Worm (Caenorhabditis elegans): Measurements from ENCODE around the gene nhr-52.

Gene nhr-52

DNA sequence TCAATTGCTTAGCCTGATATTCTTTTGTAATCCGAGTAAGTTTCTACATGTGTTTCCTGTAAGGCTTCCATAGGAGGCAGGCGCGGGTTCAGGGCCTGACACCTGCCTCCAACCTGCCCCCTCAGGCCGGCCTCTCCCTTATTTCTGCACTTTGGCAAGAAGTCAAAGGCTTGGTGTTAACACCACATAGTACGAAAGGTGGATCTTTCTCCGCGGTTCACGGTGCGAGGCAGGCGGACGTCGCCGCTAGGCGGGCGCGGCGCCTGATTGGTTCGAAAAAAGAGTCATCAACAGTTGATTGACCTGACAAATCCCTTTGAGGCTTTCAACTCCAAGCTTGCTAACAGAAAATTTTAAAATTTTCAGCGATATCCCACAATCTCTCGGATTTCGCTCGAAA is 2.4 kb upstream of the nhr-52 start:
- TF ChIP-seq sox-2 (GFP tag; IDR thresholded peaks at IDR 0.05) (no peak), ceh-6 (GFP tag; optimal IDR thresholded peaks at IDR 0.05) (no peak), ceh-30 (tag; optimal IDR thresholded peaks at IDR 0.05) (no peak), hlh-6 (tag; optimal IDR thresholded peaks at IDR 0.05) (no peak), odd-2 (tag; optimal IDR thresholded peaks at IDR 0.05) (no peak)

DNA sequence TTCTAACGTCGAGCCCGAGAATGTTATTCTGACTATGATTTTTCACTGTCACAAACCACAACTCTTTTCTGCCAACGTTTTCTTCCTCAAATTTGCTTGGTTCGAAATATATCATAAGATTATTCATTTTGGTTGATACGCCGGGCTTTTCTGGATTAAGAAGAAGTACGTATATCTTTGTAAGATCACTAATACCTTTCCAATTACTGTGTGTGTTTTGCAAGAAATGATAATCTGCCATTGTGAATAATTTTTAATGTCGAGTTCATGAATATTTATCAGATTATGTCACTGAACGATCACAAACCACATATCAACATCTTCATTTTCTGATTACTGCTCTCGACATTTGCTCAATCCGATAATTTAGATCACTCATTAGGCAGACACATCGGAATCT is 8.3 kb downstream of the nhr-52 start, which contains the start of gene nhr-196:
Gene nhr-196 (plus strand): TSS at position 118 of the 400 bp plus-strand sequence.
- TF ChIP-seq mec-3 (tag; optimal IDR thresholded peaks at IDR 0.05; ENCODE audit: borderline replicate concordance) (no peak), pros-1 (tag; optimal IDR thresholded peaks at IDR 0.05) (no peak), pag-3 (tag; optimal IDR thresholded peaks at IDR 0.05; ENCODE audit: borderline replicate concordance) (no peak), ref-2 (tag; optimal IDR thresholded peaks at IDR 0.05) (no peak), pqm-1 (tag; optimal IDR thresholded peaks at IDR 0.05) (no peak), syd-9 (tag; optimal IDR thresholded peaks at IDR 0.05) (no peak), ceh-31 (tag; optimal IDR thresholded peaks at IDR 0.05) (no peak), rnt-1 (tag; optimal IDR thresholded peaks at IDR 0.05) (no peak), ceh-2 (tag; optimal IDR thresholded peaks at IDR 0.05) (no peak), ztf-16 (tag; optimal IDR thresholded peaks at IDR 0.05) (no peak), elt-2 (tag; optimal IDR thresholded peaks at IDR 0.05) (no peak), sox-4 (tag; optimal IDR thresholded peaks at IDR 0.05) (no peak), ceh-9 (tag; optimal IDR thresholded peaks at IDR 0.05) (no peak)

DNA sequence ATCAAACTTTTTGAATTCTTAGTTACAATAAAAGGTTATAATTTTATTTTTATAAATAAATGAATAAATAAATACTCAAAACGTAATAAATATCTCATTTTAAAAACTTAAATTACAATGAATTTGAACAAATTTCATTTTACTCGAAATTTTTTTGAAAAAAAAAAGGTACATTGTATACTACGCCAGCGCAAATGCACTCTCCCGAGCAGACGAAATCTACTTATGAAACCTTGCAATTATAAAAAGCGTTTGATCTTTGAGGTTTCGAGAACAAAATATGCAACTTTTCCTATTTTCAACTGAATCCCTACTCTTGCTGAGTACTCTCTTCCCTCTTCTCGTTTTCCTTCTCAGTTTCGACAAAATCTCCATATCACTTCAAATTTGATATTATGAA is 10.3 kb downstream of the nhr-52 start, which contains the start of gene nhr-197:
Gene nhr-197 (plus strand): TSS at position 301 of the 400 bp plus-strand sequence.
- no peak for TF ChIP-seq ceh-19 (GFP tag; optimal IDR thresholded peaks at IDR 0.05)
- no peak for TF ChIP-seq lin-11 (tag; optimal IDR thresholded peaks at IDR 0.05)
- no peak for TF ChIP-seq K09A11.1 (tag; optimal IDR thresholded peaks at IDR 0.05; ENCODE audit: insufficient read depth)
- no peak for TF ChIP-seq ceh-22 (tag; optimal IDR thresholded peaks at IDR 0.05)
- no peak for TF ChIP-seq ceh-30 (tag; optimal IDR thresholded peaks at IDR 0.05)
- no peak for TF ChIP-seq tbx-2 (tag; optimal IDR thresholded peaks at IDR 0.05)
- no peak for TF ChIP-seq ceh-48 (tag; optimal IDR thresholded peaks at IDR 0.05)
- no peak for TF ChIP-seq elt-4 (tag; optimal IDR thresholded peaks at IDR 0.05)
- TF ChIP-seq C08G9.2 (tag; optimal IDR thresholded peaks at IDR 0.05): no peak
- no peak for TF ChIP-seq ets-4 (tag; optimal IDR thresholded peaks at IDR 0.05)
- no peak for TF ChIP-seq pha-4 (tag; optimal IDR thresholded peaks at IDR 0.05)
- TF ChIP-seq fax-1 (tag; optimal IDR thresholded peaks at IDR 0.05): no peak
- TF ChIP-seq nhr-232 (tag; optimal IDR thresholded peaks at IDR 0.05): no peak
- TF ChIP-seq ahr-1 (tag; optimal IDR thresholded peaks at IDR 0.05): no peak
- TF ChIP-seq T23F11.4 (GFP tag; optimal IDR thresholded peaks at IDR 0.05): no peak

DNA sequence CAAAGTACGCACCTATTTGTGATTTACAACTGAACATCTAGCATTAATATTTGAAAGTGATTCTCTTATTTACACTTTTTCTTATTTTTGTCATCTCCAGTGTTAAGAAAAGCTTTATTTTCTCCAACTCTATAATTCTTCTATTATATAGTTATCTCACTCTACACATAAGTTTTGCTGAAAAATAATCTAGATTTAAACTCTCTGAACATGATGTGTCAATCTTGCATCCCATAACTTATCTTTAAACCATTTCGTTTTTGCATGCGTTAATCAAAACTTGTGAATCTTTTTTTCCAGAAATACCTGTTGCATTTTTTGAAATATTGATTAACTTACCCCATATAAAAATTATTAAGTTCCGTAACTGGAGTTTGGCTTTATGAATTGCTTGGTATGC is 12.6 kb downstream of the nhr-52 start, which contains the start of gene nhr-268:
Gene nhr-268 (plus strand): TSS at position 301 of the 400 bp plus-strand sequence.
- TF ChIP-seq K02D7.2 (tag; optimal IDR thresholded peaks at IDR 0.05) (no peak), ceh-31 (tag; optimal IDR thresholded peaks at IDR 0.05) (no peak), pag-3 (tag; optimal IDR thresholded peaks at IDR 0.05; ENCODE audit: borderline replicate concordance) (no peak), che-1 (tag; optimal IDR thresholded peaks at IDR 0.05) (no peak), hlh-15 (tag; optimal IDR thresholded peaks at IDR 0.05) (no peak), ceh-24 (tag; optimal IDR thresholded peaks at IDR 0.05) (no peak), sdc-2 (tag; optimal IDR thresholded peaks at IDR 0.05) (no peak)

DNA sequence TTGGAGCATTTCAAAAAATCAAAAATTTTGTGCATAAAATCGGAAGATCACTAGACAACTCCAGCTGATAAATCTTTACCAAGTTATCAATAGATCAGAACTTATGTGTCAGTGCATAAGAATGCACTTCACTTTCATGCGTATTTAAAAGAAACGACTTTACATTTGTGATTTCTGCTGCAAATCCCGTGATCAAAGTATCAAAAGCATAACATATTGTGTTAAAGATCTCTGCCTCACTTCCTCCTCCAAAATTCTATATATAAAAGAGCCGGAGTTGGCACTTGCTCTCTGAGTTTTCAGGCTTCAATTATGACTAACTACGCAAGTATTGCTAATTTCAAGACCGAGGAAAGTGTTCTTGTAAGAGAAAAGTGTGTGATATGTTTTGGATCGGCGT is 16.4 kb downstream of the nhr-52 start, which contains the start of gene nhr-198:
Gene nhr-198 (plus strand): TSS at position 313 of the 400 bp plus-strand sequence.
- no peak for TF ChIP-seq lin-11 (tag; optimal IDR thresholded peaks at IDR 0.05)
- no peak for TF ChIP-seq tbx-2 (tag; optimal IDR thresholded peaks at IDR 0.05)
- no peak for TF ChIP-seq sox-4 (tag; optimal IDR thresholded peaks at IDR 0.05)
- TF ChIP-seq ets-4 (tag; optimal IDR thresholded peaks at IDR 0.05): no peak
- no peak for TF ChIP-seq ttx-3 (tag; optimal IDR thresholded peaks at IDR 0.05)
- TF ChIP-seq pros-1 (tag; optimal IDR thresholded peaks at IDR 0.05): no peak
- TF ChIP-seq hlh-8 (tag; optimal IDR thresholded peaks at IDR 0.05): no peak
- no peak for TF ChIP-seq pha-2 (tag; optimal IDR thresholded peaks at IDR 0.05)
- no peak for TF ChIP-seq odd-2 (tag; optimal IDR thresholded peaks at IDR 0.05)
- no peak for TF ChIP-seq ceh-48 (tag; optimal IDR thresholded peaks at IDR 0.05)
- no peak for TF ChIP-seq ceh-24 (tag; optimal IDR thresholded peaks at IDR 0.05)
- TF ChIP-seq C08G9.2 (tag; optimal IDR thresholded peaks at IDR 0.05): no peak
- TF ChIP-seq rnt-1 (tag; optimal IDR thresholded peaks at IDR 0.05): no peak

Measured in whole organism, late embryonic.